Fruit fly (Drosophila melanogaster) whole organism, wandering third instar larva: ENCODE results near the gene CG18135.

Source experiments
- Abd-B ChIP-seq: fragments of >200 bp; optimal IDR thresholded peaks from 2 replicates; lab custom pipeline; 2017; ENCODE audit warnings: missing biosample characterization, missing genetic modification characterization
- CG32264 ChIP-seq: fragments of 200-800 bp; sonication (Bioruptor generic); optimal IDR thresholded peaks from 2 replicates; lab custom pipeline; 2016; ENCODE audit warnings: missing biosample characterization, missing genetic modification characterization
- CG9705 ChIP-seq: fragments of 200-800 bp; sonication (Bioruptor generic); optimal IDR thresholded peaks from 2 replicates; lab custom pipeline; 2018; ENCODE audit warnings: missing biosample characterization, mild to moderate bottlenecking, missing genetic modification characterization
- CrebA ChIP-seq: fragments of 200-800 bp; sonication (Bioruptor generic); optimal IDR thresholded peaks from 2 replicates; lab custom pipeline; 2016; ENCODE audit warnings: missing biosample characterization, mild to moderate bottlenecking, missing genetic modification characterization, borderline replicate concordance
- Dfd ChIP-seq: fragments of >200 bp; optimal IDR thresholded peaks from 2 replicates; lab custom pipeline; 2017; ENCODE audit warnings: missing biosample characterization, missing genetic modification characterization
- Dif ChIP-seq: fragments of 200-275, 200-300 bp; sonication (Bioruptor generic); optimal IDR thresholded peaks from 2 replicates; lab custom pipeline; 2018; ENCODE audit warnings: missing biosample characterization, missing genetic modification characterization; ENCODE audit not compliant: partially characterized antibody
- GATAd ChIP-seq: sonication (Bioruptor generic); optimal IDR thresholded peaks from 2 replicates; lab custom pipeline; 2016; ENCODE audit warnings: missing biosample characterization, missing genetic modification characterization
- HLH106 ChIP-seq: fragments of 200-800 bp; optimal IDR thresholded peaks from 3 replicates; lab custom pipeline; 2019; ENCODE audit warnings: missing biosample characterization, mild to moderate bottlenecking, missing genetic modification characterization, moderate library complexity
- Hnf4 ChIP-seq: fragments of 200-800 bp; sonication (Bioruptor generic); optimal IDR thresholded peaks from 2 replicates; lab custom pipeline; 2016; ENCODE audit warnings: missing biosample characterization, mild to moderate bottlenecking, missing genetic modification characterization
- Hr78 ChIP-seq: fragments of >200 bp; optimal IDR thresholded peaks from 2 replicates; lab custom pipeline; 2017; ENCODE audit warnings: missing biosample characterization, missing genetic modification characterization
- Hr83 ChIP-seq: fragments of 200-300 bp; sonication (Bioruptor generic); optimal IDR thresholded peaks from 2 replicates; lab custom pipeline; 2016; ENCODE audit warnings: missing biosample characterization, mild to moderate bottlenecking, missing genetic modification characterization, moderate library complexity; ENCODE audit not compliant: poor library complexity, severe bottlenecking
- Jra ChIP-seq: sonication (Bioruptor generic); optimal IDR thresholded peaks from 2 replicates; lab custom pipeline; 2016; ENCODE audit warnings: missing biosample characterization, missing genetic modification characterization
- Mio ChIP-seq: sonication (Bioruptor generic); optimal IDR thresholded peaks from 2 replicates; lab custom pipeline; 2016; ENCODE audit warnings: missing biosample characterization, missing genetic modification characterization
- Myc ChIP-seq: fragments of >200 bp; optimal IDR thresholded peaks from 2 replicates; lab custom pipeline; 2017
- N ChIP-seq: fragments of >200 bp; optimal IDR thresholded peaks from 2 replicates; lab custom pipeline; 2018; ENCODE audit warnings: missing biosample characterization, missing external identifiers, missing genetic modification characterization
- OdsH ChIP-seq: fragments of 200-800 bp; sonication (Bioruptor generic); optimal IDR thresholded peaks from 2 replicates; lab custom pipeline; 2016; ENCODE audit warnings: missing biosample characterization, mild to moderate bottlenecking, missing genetic modification characterization
- Rel ChIP-seq, 2 experiments: fragments of 200-800 bp; sonication (Bioruptor generic) in 1 of 2; optimal IDR thresholded peaks; 2 replicates in 1 of 2; 3 replicates in 1 of 2; lab custom pipeline; 2016 to 2019; ENCODE audit warnings: mild to moderate bottlenecking in 2 of 2, missing biosample characterization in 2 of 2, missing genetic modification characterization in 2 of 2, moderate library complexity in 1 of 2
- Sp1 ChIP-seq: fragments of 200-800 bp; sonication (Bioruptor generic); optimal IDR thresholded peaks from 3 replicates; lab custom pipeline; 2019; ENCODE audit warnings: missing biosample characterization, mild to moderate bottlenecking, missing genetic modification characterization, moderate library complexity
- Vsx2 ChIP-seq: fragments of 200-300, 225-300 bp; sonication (Bioruptor generic); optimal IDR thresholded peaks from 2 replicates; lab custom pipeline; 2018; ENCODE audit warnings: missing biosample characterization, missing genetic modification characterization; ENCODE audit not compliant: partially characterized antibody
- br ChIP-seq: fragments of 200-800 bp; sonication (Bioruptor generic); optimal IDR thresholded peaks from 2 replicates; lab custom pipeline; 2016; ENCODE audit warnings: missing biosample characterization, missing genetic modification characterization
- brk ChIP-seq: fragments of 200-800 bp; sonication (Bioruptor generic); optimal IDR thresholded peaks from 2 replicates; lab custom pipeline; 2016; ENCODE audit warnings: missing biosample characterization, mild to moderate bottlenecking, missing genetic modification characterization
- dl ChIP-seq, 2 experiments: fragments of 175-275, 200-275 bp in 1 of 2; fragments of 200-275 bp in 1 of 2; sonication (Bioruptor generic); optimal IDR thresholded peaks; lab custom pipeline; 2018; ENCODE audit warnings: mild to moderate bottlenecking in 2 of 2, missing biosample characterization in 2 of 2, missing genetic modification characterization in 2 of 2, moderate library complexity in 2 of 2; ENCODE audit not compliant: partially characterized antibody in 2 of 2, insufficient read depth in 1 of 2
- dmrt93B ChIP-seq: fragments of 200-800 bp; sonication (Bioruptor generic); optimal IDR thresholded peaks from 2 replicates; lab custom pipeline; 2018; ENCODE audit warnings: missing biosample characterization, mild to moderate bottlenecking, missing genetic modification characterization
- dsf ChIP-seq: sonication (Bioruptor generic); optimal IDR thresholded peaks from 2 replicates; lab custom pipeline; 2016; ENCODE audit warnings: missing biosample characterization, missing genetic modification characterization, borderline replicate concordance
- ey ChIP-seq: fragments of 200-800 bp; sonication (Bioruptor generic); optimal IDR thresholded peaks from 2 replicates; lab custom pipeline; 2016; ENCODE audit warnings: missing biosample characterization, missing genetic modification characterization
- foxo ChIP-seq, 2 experiments: fragments of 200-800 bp; sonication (Bioruptor generic); optimal IDR thresholded peaks; 2 replicates in 1 of 2; 3 replicates in 1 of 2; lab custom pipeline; 2016 to 2017; ENCODE audit warnings: missing biosample characterization in 2 of 2, missing genetic modification characterization in 2 of 2
- fru ChIP-seq: fragments of 200-800 bp; sonication (Bioruptor generic); optimal IDR thresholded peaks from 3 replicates; lab custom pipeline; 2016; ENCODE audit warnings: missing biosample characterization, mild to moderate bottlenecking, missing genetic modification characterization
- h ChIP-seq: fragments of 200-800 bp; sonication (Bioruptor generic); optimal IDR thresholded peaks from 3 replicates; lab custom pipeline; 2016; ENCODE audit warnings: missing biosample characterization, mild to moderate bottlenecking, missing genetic modification characterization
- jim ChIP-seq: fragments of 175-275, 200-325 bp; sonication (Bioruptor generic); optimal IDR thresholded peaks from 2 replicates; lab custom pipeline; 2016; ENCODE audit warnings: missing biosample characterization, mild to moderate bottlenecking, missing genetic modification characterization
- lola ChIP-seq: fragments of >200 bp; optimal IDR thresholded peaks from 2 replicates; lab custom pipeline; 2017; ENCODE audit warnings: missing biosample characterization, missing genetic modification characterization
- pan ChIP-seq: fragments of >200 bp; optimal IDR thresholded peaks from 2 replicates; lab custom pipeline; 2017
- psq ChIP-seq: fragments of 200-800 bp; sonication (Bioruptor generic); optimal IDR thresholded peaks from 3 replicates; lab custom pipeline; 2017; ENCODE audit warnings: missing biosample characterization, mild to moderate bottlenecking, missing genetic modification characterization, moderate library complexity
- rgr ChIP-seq: fragments of 200-800 bp; sonication (Bioruptor generic); optimal IDR thresholded peaks from 3 replicates; lab custom pipeline; 2016; ENCODE audit warnings: missing biosample characterization, mild to moderate bottlenecking, missing genetic modification characterization
- sage ChIP-seq: fragments of 200-800 bp; sonication (Bioruptor generic); optimal IDR thresholded peaks from 2 replicates; lab custom pipeline; 2016; ENCODE audit warnings: missing biosample characterization, mild to moderate bottlenecking, missing genetic modification characterization
- sv ChIP-seq: fragments of 200-800 bp; sonication (Bioruptor generic); optimal IDR thresholded peaks from 3 replicates; lab custom pipeline; 2016; ENCODE audit warnings: missing biosample characterization, missing genetic modification characterization
- tai ChIP-seq: sonication (Bioruptor generic); optimal IDR thresholded peaks from 2 replicates; lab custom pipeline; 2016; ENCODE audit warnings: missing biosample characterization, missing genetic modification characterization
- usp ChIP-seq: fragments of >200 bp; optimal IDR thresholded peaks from 2 replicates; lab custom pipeline; 2017; ENCODE audit warnings: missing biosample characterization, missing genetic modification characterization
- woc ChIP-seq: sonication (Bioruptor generic); optimal IDR thresholded peaks from 2 replicates; lab custom pipeline; 2016; ENCODE audit warnings: missing biosample characterization, mild to moderate bottlenecking, missing genetic modification characterization

CG18135 gene

DNA sequence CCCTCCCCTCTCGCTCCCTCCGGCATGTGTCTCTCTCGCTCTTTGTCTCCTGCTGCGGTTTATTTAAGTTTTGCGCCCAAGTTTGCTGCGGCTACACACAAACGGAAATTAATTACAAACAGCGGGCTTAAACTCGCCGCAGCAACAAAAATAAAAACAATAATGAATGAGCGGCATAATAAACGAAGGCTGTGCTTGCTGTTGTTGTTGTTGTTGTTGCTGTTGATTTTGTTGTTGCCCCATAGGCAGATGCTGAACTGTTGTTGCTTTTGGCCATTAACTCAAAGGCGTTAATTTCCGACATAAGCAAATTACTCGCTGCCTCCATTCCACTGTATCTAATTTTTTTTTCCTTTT lies 18.7 kb upstream of the CG18135 start:
- TF ChIP-seq psq (GFP tag; lab: Kevin White, UChicago) (no peak), HLH106 (tag; lab: Kevin White, UChicago) (no peak), dsf (no peak), Abd-B (GFP tag; lab: Kevin White, UChicago) (no peak), Sp1 (GFP tag; lab: Kevin White, UChicago) (no peak), Hnf4 (GFP tag; lab: Kevin White, UChicago) (no peak), Hr78 (GFP tag; lab: Kevin White, UChicago) (no peak), CG9705 (no peak), br (GFP tag; lab: Kevin White, UChicago) (no peak), OdsH (no peak)

DNA sequence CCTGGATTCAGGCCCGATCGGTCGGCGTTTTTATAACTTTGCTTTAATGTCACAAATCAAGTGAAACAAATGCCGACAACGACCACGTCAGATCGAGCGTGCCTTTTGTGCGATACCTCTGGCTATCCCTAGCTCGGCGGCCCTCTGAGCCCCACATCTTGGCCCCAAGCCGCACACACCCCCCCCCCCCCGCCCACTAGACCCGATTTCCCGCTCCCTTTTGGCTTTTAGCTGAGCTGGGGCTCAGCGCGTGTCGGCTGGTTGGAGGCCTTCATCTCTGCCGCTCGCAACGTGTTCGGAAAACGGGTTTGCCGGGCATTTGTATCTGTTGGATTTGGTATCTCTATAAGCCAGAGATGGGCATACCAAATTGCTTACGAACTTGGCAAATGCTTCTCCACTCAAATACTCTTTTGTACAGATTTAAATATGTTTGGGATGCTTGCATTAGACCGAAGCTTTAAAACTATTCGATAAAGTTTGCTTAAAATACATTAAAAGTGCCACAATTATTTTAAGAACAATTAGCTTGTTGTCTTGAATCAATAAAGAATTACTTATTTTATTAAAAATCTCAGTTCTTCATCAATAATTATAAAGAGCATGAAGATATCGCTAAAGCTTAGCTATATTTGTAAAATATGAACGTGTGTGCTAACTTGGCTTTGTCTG lies 18.2 kb upstream of the CG18135 start:
- no peak for TF ChIP-seq jim (GFP tag; lab: Kevin White, UChicago)
- TF ChIP-seq Mio (GFP tag; lab: Kevin White, UChicago): no peak
- no peak for TF ChIP-seq Abd-B (GFP tag; lab: Kevin White, UChicago)
- peak in 1 of 2 experiments; percentile 11 for TF ChIP-seq foxo (GFP tag; optimal IDR thresholded peaks at IDR 0.05; lab: Kevin White, UChicago)
- TF ChIP-seq dsf: no peak
- TF ChIP-seq Dif (GFP tag; lab: Kevin White, UChicago): no peak
- no peak for TF ChIP-seq brk (GFP tag; lab: Kevin White, UChicago)
- TF ChIP-seq CG9705: no peak
- peak; percentile 40 for TF ChIP-seq woc (GFP tag; lab: Kevin White, UChicago)
- peak; percentile 56 for TF ChIP-seq ey (GFP tag; lab: Kevin White, UChicago)
- TF ChIP-seq CrebA (GFP tag; lab: Kevin White, UChicago): no peak
- TF ChIP-seq rgr (GFP tag; lab: Kevin White, UChicago): peak; percentile 49
- no peak for TF ChIP-seq lola (GFP tag; lab: Kevin White, UChicago)
- no peak for TF ChIP-seq Hnf4 (GFP tag; lab: Kevin White, UChicago)
- no peak for TF ChIP-seq GATAd (GFP tag; lab: Kevin White, UChicago)
- no peak for TF ChIP-seq Hr83 (GFP tag; lab: Kevin White, UChicago)
- TF ChIP-seq sage (GFP tag; lab: Kevin White, UChicago): no peak
- no peak for TF ChIP-seq N (GFP tag; lab: Kevin White, UChicago)
- TF ChIP-seq Jra: no peak
- peak; percentile 35 for TF ChIP-seq HLH106 (tag; lab: Kevin White, UChicago)
- TF ChIP-seq usp (GFP tag; lab: Kevin White, UChicago): no peak
- TF ChIP-seq Hr78 (GFP tag; lab: Kevin White, UChicago): no peak
- TF ChIP-seq CG32264 (GFP tag; lab: Kevin White, UChicago): no peak
- TF ChIP-seq sv (GFP tag; lab: Kevin White, UChicago): no peak
- no peak for TF ChIP-seq Rel (GFP tag; optimal IDR thresholded peaks at IDR 0.05; lab: Kevin White, UChicago)
- no peak for TF ChIP-seq Rel (tag; optimal IDR thresholded peaks at IDR 0.05; lab: Kevin White, UChicago)
- TF ChIP-seq pan (lab: Kevin White, UChicago): no peak
- no peak for TF ChIP-seq Myc (lab: Kevin White, UChicago)
- peak; percentile 61 for TF ChIP-seq tai (GFP tag; lab: Kevin White, UChicago)
- TF ChIP-seq psq (GFP tag; lab: Kevin White, UChicago): peak; percentile 43
- peak; percentile 45 for TF ChIP-seq OdsH
- peak; percentile 52 for TF ChIP-seq h
- no peak for TF ChIP-seq dmrt93B (GFP tag; lab: Kevin White, UChicago)
- no peak for TF ChIP-seq Dfd
- peak; percentile 23 for TF ChIP-seq br (GFP tag; lab: Kevin White, UChicago)
- TF ChIP-seq Sp1 (GFP tag; lab: Kevin White, UChicago): peak; percentile 43
- peak; percentile 40 for TF ChIP-seq fru (GFP tag; lab: Kevin White, UChicago)
- TF ChIP-seq dl (GFP tag; optimal IDR thresholded peaks at IDR 0.05; lab: Kevin White, UChicago; ENCODE audit: insufficient read depth in 1 of 2, partially characterized antibody in 2 of 2): no peak
- TF ChIP-seq Vsx2 (GFP tag; lab: Kevin White, UChicago): no peak
